Worm (Caenorhabditis elegans): ENCODE data around the gene K11E4.1.
A peak's percentile ranks its signal among the peaks of the same experiment; 100 is the strongest.

ce11 chrX:13676892-13677291, 37.1 kb upstream of the K11E4.1 start, which contains the start of gene gck-4:
- TF ChIP-seq elt-3 (tag; optimal IDR thresholded peaks at IDR 0.05) (no peak), ceh-16 (tag; optimal IDR thresholded peaks at IDR 0.05) (no peak), blmp-1 (tag; optimal IDR thresholded peaks at IDR 0.05; ENCODE audit: insufficient read depth) (peak; percentile 9), nhr-23 (tag; optimal IDR thresholded peaks at IDR 0.05) (no peak), peb-1 (tag; optimal IDR thresholded peaks at IDR 0.05) (no peak), ztf-4 (tag; optimal IDR thresholded peaks at IDR 0.05) (no peak), Y55F3AM.14 (GFP tag; optimal IDR thresholded peaks at IDR 0.05) (no peak), nhr-237 (tag; optimal IDR thresholded peaks at IDR 0.05) (no peak), lin-13 (GFP tag; optimal IDR thresholded peaks at IDR 0.05) (no peak)

All from whole organism, L2 larva.